Worm (Caenorhabditis elegans): ENCODE results near the gene sra-3.

The sra-3 gene

ce11 chrII:9537429-9537828 lies 3.2 kb downstream of the sra-3 start, which contains the start of gene sra-8:
Gene sra-8, plus strand, starts transcription at chrII:9537729.
- TF ChIP-seq ccch-3 (GFP tag; optimal IDR thresholded peaks at IDR 0.05) (no peak), hrde-1 (tag; optimal IDR thresholded peaks at IDR 0.05; ENCODE audit: borderline replicate concordance) (no peak)

ce11 chrII:9532011-9532410 lies 8.6 kb downstream of the sra-3 start, which contains the start of gene sra-9:
Gene sra-9, plus strand, starts transcription at chrII:9532311.
- TF ChIP-seq F55B11.4 (tag; optimal IDR thresholded peaks at IDR 0.05; ENCODE audit: borderline replicate concordance, insufficient read depth): no peak
- TF ChIP-seq hmg-20 (GFP tag; IDR thresholded peaks at IDR 0.05): no peak
- no peak for TF ChIP-seq F22D6.2 (tag; optimal IDR thresholded peaks at IDR 0.05)
- no peak for TF ChIP-seq hmg-1.2 (GFP tag; IDR thresholded peaks at IDR 0.05)
- no peak for TF ChIP-seq dox-1 (GFP tag; IDR thresholded peaks at IDR 0.05)
- TF ChIP-seq nhr-90 (tag; optimal IDR thresholded peaks at IDR 0.05): no peak
- no peak for TF ChIP-seq Y67H2A.10 (GFP tag; conservative IDR thresholded peaks at IDR 0.05)
- no peak for TF ChIP-seq snpc-3.4 (tag; optimal IDR thresholded peaks at IDR 0.05)
- no peak for TF ChIP-seq pha-4 (tag; optimal IDR thresholded peaks at IDR 0.05)
- TF ChIP-seq Y53G8AR.9 (GFP tag; conservative IDR thresholded peaks at IDR 0.05): no peak
- no peak for TF ChIP-seq egrh-3 (GFP tag; IDR thresholded peaks at IDR 0.05)
- no peak for TF ChIP-seq lin-40 (tag; optimal IDR thresholded peaks at IDR 0.05)
- no peak for TF ChIP-seq repo-1 (tag; optimal IDR thresholded peaks at IDR 0.05)
- no peak for TF ChIP-seq nhr-179 (tag; optimal IDR thresholded peaks at IDR 0.05)
- TF ChIP-seq K12H6.12 (tag; optimal IDR thresholded peaks at IDR 0.05): no peak
- TF ChIP-seq T07F8.4 (tag; optimal IDR thresholded peaks at IDR 0.05): no peak
- no peak for TF ChIP-seq tbp1 (GFP tag; optimal IDR thresholded peaks at IDR 0.05)

- no peak for TF ChIP-seq unc-130 (GFP tag; optimal IDR thresholded peaks at IDR 0.05)
- TF ChIP-seq die-1 (tag; optimal IDR thresholded peaks at IDR 0.05): no peak
- TF ChIP-seq chd-7 (tag; optimal IDR thresholded peaks at IDR 0.05): no peak
- TF ChIP-seq F49E8.2 (tag; optimal IDR thresholded peaks at IDR 0.05; ENCODE audit: insufficient read depth): no peak
- TF ChIP-seq ztf-25 (GFP tag; IDR thresholded peaks at IDR 0.05): no peak
- TF ChIP-seq rec-8 (tag; optimal IDR thresholded peaks at IDR 0.05): no peak
- no peak for TF ChIP-seq ama-1 (optimal IDR thresholded peaks at IDR 0.05)
- TF ChIP-seq ama-1 (GFP tag; optimal IDR thresholded peaks at IDR 0.05): no peak
- TF ChIP-seq snpc-3.4 (tag; optimal IDR thresholded peaks at IDR 0.05): no peak
- no peak for TF ChIP-seq attf-5 (GFP tag; optimal IDR thresholded peaks at IDR 0.05)
- TF ChIP-seq nhr-90 (tag; optimal IDR thresholded peaks at IDR 0.05): no peak
- no peak for TF ChIP-seq C17E4.6 (GFP tag; IDR thresholded peaks at IDR 0.05)
- TF ChIP-seq nfya-2 (GFP tag; IDR thresholded peaks at IDR 0.05): no peak
- TF ChIP-seq madf-10 (tag; optimal IDR thresholded peaks at IDR 0.05): no peak
- no peak for TF ChIP-seq F33H1.4 (GFP tag; IDR thresholded peaks at IDR 0.05)
- TF ChIP-seq nhr-120 (GFP tag; IDR thresholded peaks at IDR 0.05): no peak
- no peak for TF ChIP-seq rcor-1 (GFP tag; IDR thresholded peaks at IDR 0.05)
These were observed 12.1 kb downstream of the sra-3 start, which contains the start of gene sra-2 for ce11 chrII:9528480-9528879. Gene sra-2, plus strand, starts transcription at chrII:9528780.

- no peak for TF ChIP-seq C17E4.6 (GFP tag; IDR thresholded peaks at IDR 0.05)
- no peak for TF ChIP-seq bed-1 (GFP tag; IDR thresholded peaks at IDR 0.05)
- TF ChIP-seq tbx-9 (tag; optimal IDR thresholded peaks at IDR 0.05; ENCODE audit: borderline replicate concordance): no peak
- TF ChIP-seq aptf-2 (GFP tag; conservative IDR thresholded peaks at IDR 0.05): no peak
- no peak for TF ChIP-seq attf-5 (GFP tag; optimal IDR thresholded peaks at IDR 0.05)
- peak; percentile 92 for TF ChIP-seq xnd-1 (tag; optimal IDR thresholded peaks at IDR 0.05)
- no peak for TF ChIP-seq K11D2.4 (GFP tag; IDR thresholded peaks at IDR 0.05)
- no peak for TF ChIP-seq K12H6.12 (tag; optimal IDR thresholded peaks at IDR 0.05)
- no peak for TF ChIP-seq Y67H2A.10 (GFP tag; conservative IDR thresholded peaks at IDR 0.05)
- peak; percentile 32 for TF ChIP-seq tlf-1 (GFP tag; optimal IDR thresholded peaks at IDR 0.05)
- TF ChIP-seq T26A5.8 (tag; optimal IDR thresholded peaks at IDR 0.05): no peak
- TF ChIP-seq somi-1 (GFP tag; optimal IDR thresholded peaks at IDR 0.05): no peak
- TF ChIP-seq gei-17 (GFP tag; optimal IDR thresholded peaks at IDR 0.05): no peak
- TF ChIP-seq madf-10 (tag; optimal IDR thresholded peaks at IDR 0.05): no peak
- TF ChIP-seq Y53G8AR.9 (GFP tag; conservative IDR thresholded peaks at IDR 0.05): no peak
- TF ChIP-seq Y53F4B.3 (GFP tag; IDR thresholded peaks at IDR 0.05): no peak
These were observed 16.9 kb downstream of the sra-3 start, which contains the start of gene mex-6 for ce11 chrII:9523539-9524224. Gene mex-6, plus strand, starts transcription at chrII:9524174.

Measured in whole organism, young adult.